Worm (Caenorhabditis elegans) whole organism, midembryonic: ENCODE measurements around the gene srw-61.

ENCODE experiments used
- T22C8.4 ChIP-seq: fragments of 200-800 bp; sonication (Bioruptor generic); IDR thresholded peaks from 2 replicates; pipeline ENCODE4 v1.3.6; 2022; ENCODE audit warnings: missing genetic modification characterization, missing compliant biosample characterization
- med-1 ChIP-seq: sonication (generic microtip); optimal IDR thresholded peaks from 2 replicates; lab custom pipeline; 2017; ENCODE audit warnings: missing genetic modification characterization, mild to moderate bottlenecking, missing compliant biosample characterization, antibody characterized with exemption, missing genetic modification reagents; ENCODE audit not compliant: insufficient read depth

- no peak for TF ChIP-seq T22C8.4 (GFP tag; lab: Robert Waterston, UW)
- no peak for TF ChIP-seq med-1 (GFP tag; lab: Kevin White, UChicago)
Observed at ce11 chrIV:16233028-16233427, 5.4 kb downstream of the srw-61 start, which contains the start of the genes hpa-1 and irld-39.
